Fruit fly (Drosophila melanogaster): Measurements from ENCODE around the gene CG12608.

CG12608 gene

dm6 chrX:15307485-15308138 lies 36.8 kb downstream of the CG12608 start:
- no peak for TF ChIP-seq Clk (GFP tag; optimal IDR thresholded peaks at IDR 0.05)
- TF ChIP-seq cic (GFP tag; optimal IDR thresholded peaks at IDR 0.05): no peak
- TF ChIP-seq CG7045 (GFP tag; optimal IDR thresholded peaks at IDR 0.05): no peak
- TF ChIP-seq bab1 (GFP tag; optimal IDR thresholded peaks at IDR 0.05): no peak
- TF ChIP-seq CG11617 (GFP tag; optimal IDR thresholded peaks at IDR 0.05): no peak
- TF ChIP-seq toe (GFP tag; optimal IDR thresholded peaks at IDR 0.05): no peak
- TF ChIP-seq cnc (optimal IDR thresholded peaks at IDR 0.05): no peak
- no peak for TF ChIP-seq CG33017 (tag; optimal IDR thresholded peaks at IDR 0.05)
- TF ChIP-seq pad (GFP tag; optimal IDR thresholded peaks at IDR 0.05): no peak
- TF ChIP-seq CG7101 (tag; optimal IDR thresholded peaks at IDR 0.05): no peak
- TF ChIP-seq CG1620 (GFP tag; optimal IDR thresholded peaks at IDR 0.05): no peak
- no peak for TF ChIP-seq CG5204 (GFP tag; optimal IDR thresholded peaks at IDR 0.05)
- no peak for TF ChIP-seq Hr96 (GFP tag; optimal IDR thresholded peaks at IDR 0.05)
- no peak for TF ChIP-seq ovo (GFP tag; optimal IDR thresholded peaks at IDR 0.05)
- TF ChIP-seq Mnt (GFP tag; optimal IDR thresholded peaks at IDR 0.05): no peak
- TF ChIP-seq kay (GFP tag; ENCODE audit: borderline replicate concordance): no peak
- TF ChIP-seq CG14711 (tag; optimal IDR thresholded peaks at IDR 0.05): no peak
- TF ChIP-seq tj (GFP tag; optimal IDR thresholded peaks at IDR 0.05): no peak

dm6 chrX:15305975-15306909 lies 38.2 kb downstream of the CG12608 start:
- TF ChIP-seq tj (GFP tag; optimal IDR thresholded peaks at IDR 0.05) (peak; percentile 62), Hr96 (GFP tag; optimal IDR thresholded peaks at IDR 0.05) (no peak), pad (GFP tag; optimal IDR thresholded peaks at IDR 0.05) (peak; percentile 53), CG7045 (GFP tag; optimal IDR thresholded peaks at IDR 0.05) (no peak), toe (GFP tag; optimal IDR thresholded peaks at IDR 0.05) (no peak), cnc (optimal IDR thresholded peaks at IDR 0.05) (no peak), CG14711 (tag; optimal IDR thresholded peaks at IDR 0.05) (peak; percentile 68), ovo (GFP tag; optimal IDR thresholded peaks at IDR 0.05) (peak; percentile 68), kay (GFP tag; ENCODE audit: borderline replicate concordance) (peak; percentile 49), CG33017 (tag; optimal IDR thresholded peaks at IDR 0.05) (no peak), bab1 (GFP tag; optimal IDR thresholded peaks at IDR 0.05) (peak; percentile 21), CG12768 (GFP tag; optimal IDR thresholded peaks at IDR 0.05) (no peak), Mnt (GFP tag; optimal IDR thresholded peaks at IDR 0.05) (peak; percentile 43), Crg-1 (GFP tag; optimal IDR thresholded peaks at IDR 0.05) (no peak), CG1620 (GFP tag; optimal IDR thresholded peaks at IDR 0.05) (no peak), CG11617 (GFP tag; optimal IDR thresholded peaks at IDR 0.05) (peak; percentile 24), CG5204 (GFP tag; optimal IDR thresholded peaks at IDR 0.05) (no peak), cic (GFP tag; optimal IDR thresholded peaks at IDR 0.05) (no peak), CG7101 (tag; optimal IDR thresholded peaks at IDR 0.05) (peak; percentile 11), Clk (GFP tag; optimal IDR thresholded peaks at IDR 0.05) (no peak)

DNA sequence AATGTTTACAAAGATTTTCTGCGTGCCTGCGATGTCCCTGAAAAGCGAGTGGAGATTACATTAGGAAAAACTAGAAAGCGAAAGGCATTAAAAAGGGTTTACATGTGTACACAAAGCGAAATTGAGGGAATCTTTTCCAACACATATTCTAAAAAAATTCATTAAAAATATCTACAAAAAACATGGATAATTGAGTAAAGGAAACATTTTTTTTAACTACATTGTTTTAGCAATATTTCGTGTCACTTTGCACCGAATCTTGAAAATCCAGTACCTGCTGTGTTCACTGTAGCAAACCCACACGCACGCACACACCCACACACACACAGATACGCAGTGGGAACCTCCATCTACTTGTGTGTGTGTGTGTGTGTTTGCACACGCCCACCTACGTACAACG lies 40.2 kb downstream of the CG12608 start:
- TF ChIP-seq Crg-1 (GFP tag; optimal IDR thresholded peaks at IDR 0.05): no peak
- no peak for TF ChIP-seq Hr96 (GFP tag; optimal IDR thresholded peaks at IDR 0.05)
- TF ChIP-seq pad (GFP tag; optimal IDR thresholded peaks at IDR 0.05): no peak
- TF ChIP-seq tj (GFP tag; optimal IDR thresholded peaks at IDR 0.05): no peak
- no peak for TF ChIP-seq Clk (GFP tag; optimal IDR thresholded peaks at IDR 0.05)
- no peak for TF ChIP-seq CG7101 (tag; optimal IDR thresholded peaks at IDR 0.05)
- TF ChIP-seq CG7045 (GFP tag; optimal IDR thresholded peaks at IDR 0.05): no peak
- TF ChIP-seq cnc (optimal IDR thresholded peaks at IDR 0.05): no peak
- TF ChIP-seq CG11617 (GFP tag; optimal IDR thresholded peaks at IDR 0.05): no peak
- TF ChIP-seq CG12768 (GFP tag; optimal IDR thresholded peaks at IDR 0.05): no peak
- no peak for TF ChIP-seq Mnt (GFP tag; optimal IDR thresholded peaks at IDR 0.05)
- no peak for TF ChIP-seq bab1 (GFP tag; optimal IDR thresholded peaks at IDR 0.05)
- TF ChIP-seq ovo (GFP tag; optimal IDR thresholded peaks at IDR 0.05): no peak
- no peak for TF ChIP-seq kay (GFP tag; ENCODE audit: borderline replicate concordance)

DNA sequence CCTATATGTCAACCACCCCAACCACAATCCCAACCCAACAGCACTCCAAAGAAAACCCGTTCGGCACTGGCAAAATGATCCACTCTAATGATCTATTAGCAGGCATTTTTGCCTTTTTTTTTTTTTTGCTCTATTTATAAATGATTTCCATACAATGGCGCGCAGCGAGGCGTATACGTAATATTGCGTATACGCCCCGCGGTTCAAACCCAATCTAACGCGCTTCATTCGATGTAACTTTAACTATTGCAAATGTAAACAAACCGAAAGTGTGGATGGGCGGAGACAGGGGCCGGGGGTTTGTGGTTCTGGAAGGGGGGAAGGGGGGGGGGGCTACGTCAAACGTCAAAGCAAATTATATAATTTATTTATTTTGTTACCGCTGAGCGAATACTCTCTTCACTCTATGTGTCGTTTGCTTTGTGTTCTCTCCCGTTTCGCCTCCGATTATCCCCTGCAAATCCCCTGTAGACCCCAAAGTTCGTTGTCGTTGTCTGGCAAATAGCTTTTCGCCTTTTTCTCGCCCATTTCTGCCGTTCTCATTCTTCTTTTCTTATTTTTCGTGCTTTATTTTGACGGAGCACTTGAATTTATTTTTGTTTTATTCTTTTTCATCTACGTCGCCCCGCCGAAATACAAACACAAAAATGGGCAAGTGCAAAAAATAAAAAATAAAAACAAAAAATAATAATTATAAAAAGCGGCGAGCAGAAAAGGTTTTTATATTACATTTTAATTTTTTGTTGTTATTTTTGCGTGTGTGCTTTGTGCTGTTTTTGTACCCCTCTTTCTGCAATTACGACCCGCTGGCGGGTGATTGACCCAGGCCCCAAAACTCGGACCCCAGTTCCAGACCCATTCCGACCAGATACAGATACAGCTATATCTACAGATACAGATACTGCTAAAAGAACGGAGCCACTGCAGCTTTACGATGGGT lies 41.0 kb downstream of the CG12608 start:
- peak; percentile 30 for TF ChIP-seq CG7101 (tag; optimal IDR thresholded peaks at IDR 0.05)
- TF ChIP-seq bab1 (GFP tag; optimal IDR thresholded peaks at IDR 0.05): peak; percentile 31
- peak; percentile 71 for TF ChIP-seq cic (GFP tag; optimal IDR thresholded peaks at IDR 0.05)
- peak; percentile 55 for TF ChIP-seq kay (GFP tag; ENCODE audit: borderline replicate concordance)
- TF ChIP-seq CG33017 (tag; optimal IDR thresholded peaks at IDR 0.05): peak; percentile 34
- TF ChIP-seq ovo (GFP tag; optimal IDR thresholded peaks at IDR 0.05): peak; percentile 21
- no peak for TF ChIP-seq cnc (optimal IDR thresholded peaks at IDR 0.05)
- TF ChIP-seq pad (GFP tag; optimal IDR thresholded peaks at IDR 0.05): peak; percentile 45
- no peak for TF ChIP-seq CG7045 (GFP tag; optimal IDR thresholded peaks at IDR 0.05)
- no peak for TF ChIP-seq CG11617 (GFP tag; optimal IDR thresholded peaks at IDR 0.05)
- peak; percentile 47 for TF ChIP-seq CG12768 (GFP tag; optimal IDR thresholded peaks at IDR 0.05)
- TF ChIP-seq tj (GFP tag; optimal IDR thresholded peaks at IDR 0.05): peak; percentile 47

DNA sequence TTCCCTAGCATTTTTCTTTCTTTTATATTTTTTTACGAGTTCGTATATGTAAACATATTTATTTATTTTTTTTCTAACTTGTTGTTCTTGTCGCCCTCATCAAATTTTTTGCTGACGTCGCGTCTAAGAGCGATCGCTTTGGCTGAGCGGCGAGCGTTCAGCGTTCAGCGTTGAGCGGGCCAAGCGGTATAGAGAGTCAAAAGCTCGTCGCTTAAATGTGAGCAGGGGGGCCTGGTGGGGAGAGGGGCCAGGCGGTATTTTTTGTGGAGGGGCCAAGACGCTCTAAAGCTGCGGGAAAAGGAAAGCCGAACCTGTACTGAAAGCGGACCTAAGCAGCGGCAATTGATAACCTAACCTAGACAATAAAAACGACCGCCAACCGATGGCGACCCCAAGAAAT lies 43.2 kb downstream of the CG12608 start:
- TF ChIP-seq CG7045 (GFP tag; optimal IDR thresholded peaks at IDR 0.05) (no peak), CG7101 (tag; optimal IDR thresholded peaks at IDR 0.05) (peak; percentile 32), bab1 (GFP tag; optimal IDR thresholded peaks at IDR 0.05) (no peak), CG12768 (GFP tag; optimal IDR thresholded peaks at IDR 0.05) (peak; percentile 29), tj (GFP tag; optimal IDR thresholded peaks at IDR 0.05) (peak; percentile 97), CG11617 (GFP tag; optimal IDR thresholded peaks at IDR 0.05) (no peak), Mnt (GFP tag; optimal IDR thresholded peaks at IDR 0.05) (peak; percentile 19), ovo (GFP tag; optimal IDR thresholded peaks at IDR 0.05) (no peak), pad (GFP tag; optimal IDR thresholded peaks at IDR 0.05) (peak; percentile 80), CG33017 (tag; optimal IDR thresholded peaks at IDR 0.05) (no peak), CG14711 (tag; optimal IDR thresholded peaks at IDR 0.05) (peak; percentile 22)

All from whole organism, adult.